Fruit fly (Drosophila melanogaster) whole organism, adult: ENCODE measurements around the gene CG3909.

Experiments used
- CG11617 ChIP-seq: fragments of 200-800 bp; sonication (Bioruptor generic); optimal IDR thresholded peaks from 2 replicates; lab custom pipeline; 2017; ENCODE audit warnings: mild to moderate bottlenecking, missing biosample characterization, missing genetic modification reagents, missing genetic modification characterization
- CG12768 ChIP-seq: fragments of 200-800 bp; sonication (Bioruptor generic); optimal IDR thresholded peaks from 2 replicates; lab custom pipeline; 2017; ENCODE audit warnings: missing biosample characterization, missing genetic modification characterization, mild to moderate bottlenecking, moderate library complexity, missing genetic modification reagents
- CG14711 ChIP-seq: fragments of 200-800 bp; sonication (Bioruptor generic); optimal IDR thresholded peaks from 2 replicates; lab custom pipeline; 2018; ENCODE audit warnings: missing biosample characterization, mild to moderate bottlenecking, missing genetic modification characterization, moderate library complexity
- CG1620 ChIP-seq: fragments of 200-800 bp; sonication (Bioruptor generic); optimal IDR thresholded peaks from 2 replicates; lab custom pipeline; 2016; ENCODE audit warnings: missing biosample characterization, missing genetic modification characterization
- CG33017 ChIP-seq: fragments of 200-800 bp; sonication (Bioruptor generic); optimal IDR thresholded peaks from 2 replicates; lab custom pipeline; 2018; ENCODE audit warnings: missing biosample characterization, mild to moderate bottlenecking, missing genetic modification characterization, moderate library complexity
- CG5204 ChIP-seq: fragments of 200-800 bp; sonication (Bioruptor generic); optimal IDR thresholded peaks from 2 replicates; lab custom pipeline; 2016; ENCODE audit warnings: missing biosample characterization, missing genetic modification characterization
- CG7045 ChIP-seq: fragments of 200-800 bp; sonication (Bioruptor generic); optimal IDR thresholded peaks from 2 replicates; lab custom pipeline; 2017; ENCODE audit warnings: missing biosample characterization, mild to moderate bottlenecking, missing genetic modification characterization
- CG7101 ChIP-seq: fragments of 200-800 bp; sonication (Bioruptor generic); optimal IDR thresholded peaks from 2 replicates; lab custom pipeline; 2018; ENCODE audit warnings: missing biosample characterization, mild to moderate bottlenecking, missing genetic modification characterization, moderate library complexity
- Clk ChIP-seq: fragments of 200-800 bp; sonication (Bioruptor generic); optimal IDR thresholded peaks from 2 replicates; lab custom pipeline; 2017; ENCODE audit warnings: missing biosample characterization, missing genetic modification characterization
- Crg-1 ChIP-seq: fragments of 200-800 bp; sonication (Bioruptor generic); optimal IDR thresholded peaks from 2 replicates; lab custom pipeline; 2016; ENCODE audit warnings: missing biosample characterization, missing genetic modification characterization
- Hr96 ChIP-seq: fragments of 200-800 bp; sonication (Bioruptor generic); optimal IDR thresholded peaks from 2 replicates; lab custom pipeline; 2016; ENCODE audit warnings: missing biosample characterization, missing genetic modification characterization
- Mnt ChIP-seq: fragments of 200-800 bp; sonication (Bioruptor generic); optimal IDR thresholded peaks from 2 replicates; lab custom pipeline; 2016; ENCODE audit warnings: missing biosample characterization, mild to moderate bottlenecking, missing genetic modification characterization
- bab1 ChIP-seq: fragments of 200-800 bp; sonication (Bioruptor generic); optimal IDR thresholded peaks from 3 replicates; lab custom pipeline; 2019; ENCODE audit warnings: missing biosample characterization, mild to moderate bottlenecking, missing genetic modification characterization, moderate library complexity
- cic ChIP-seq: fragments of 200-800 bp; sonication (Bioruptor generic); optimal IDR thresholded peaks from 2 replicates; lab custom pipeline; 2017; ENCODE audit warnings: missing biosample characterization, mild to moderate bottlenecking, missing genetic modification characterization, moderate library complexity
- cnc ChIP-seq, 2 experiments: fragments of >200 bp; optimal IDR thresholded peaks; 2 replicates each; lab custom pipeline; 2017
- kay ChIP-seq: fragments of 200-800 bp; sonication (Bioruptor generic); peaks from one replicate; lab custom pipeline; 2016; ENCODE audit warnings: missing biosample characterization, missing genetic modification characterization, borderline replicate concordance
- ovo ChIP-seq: fragments of 200-800 bp; sonication (Bioruptor generic); optimal IDR thresholded peaks from 2 replicates; lab custom pipeline; 2016; ENCODE audit warnings: missing biosample characterization, missing genetic modification characterization
- pad ChIP-seq: fragments of 200-800 bp; sonication (Bioruptor generic); optimal IDR thresholded peaks from 3 replicates; lab custom pipeline; 2017; ENCODE audit warnings: missing biosample characterization, missing genetic modification characterization, mild to moderate bottlenecking, moderate library complexity, missing genetic modification reagents
- tj ChIP-seq: fragments of 200-800 bp; sonication (Bioruptor generic); optimal IDR thresholded peaks from 3 replicates; lab custom pipeline; 2017; ENCODE audit warnings: missing biosample characterization, mild to moderate bottlenecking, missing genetic modification characterization, moderate library complexity
- toe ChIP-seq: fragments of 200-800 bp; sonication (Bioruptor generic); optimal IDR thresholded peaks from 2 replicates; lab custom pipeline; 2016; ENCODE audit warnings: missing biosample characterization, missing genetic modification characterization

CG3909 gene

DNA sequence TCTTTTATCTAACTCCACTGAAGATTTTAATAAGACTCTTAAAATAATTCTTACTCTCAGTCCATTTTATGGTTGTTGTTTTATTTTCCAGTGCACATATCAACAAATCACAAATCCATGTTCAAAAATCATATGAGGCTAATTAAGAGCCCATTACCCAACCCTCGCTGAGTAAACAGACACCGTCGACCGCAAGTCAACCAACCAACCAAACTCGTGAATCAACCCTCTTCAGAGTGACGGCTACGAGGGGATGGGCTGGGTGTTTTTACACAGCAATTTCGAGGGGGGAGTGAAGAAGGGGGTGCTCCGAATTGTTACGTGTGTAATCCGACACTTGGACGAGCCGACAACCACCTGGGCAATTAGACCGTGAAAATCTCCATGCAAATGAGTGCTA is 25.7 kb downstream of the CG3909 start:
- TF ChIP-seq tj (GFP tag; lab: Kevin White, UChicago) (no peak), toe (GFP tag; lab: Kevin White, UChicago) (no peak), CG12768 (GFP tag; lab: Kevin White, UChicago) (no peak), CG14711 (tag; lab: Kevin White, UChicago) (no peak), CG5204 (GFP tag; lab: Kevin White, UChicago) (no peak), ovo (no peak), cic (no peak), Clk (no peak), bab1 (GFP tag; lab: Kevin White, UChicago) (no peak), CG11617 (GFP tag; lab: Kevin White, UChicago) (no peak), Crg-1 (GFP tag; lab: Kevin White, UChicago) (no peak), cnc (optimal IDR thresholded peaks at IDR 0.05; lab: Kevin White, UChicago) (no peak), CG7101 (tag; lab: Kevin White, UChicago) (no peak), CG1620 (no peak), kay (GFP tag; lab: Kevin White, UChicago) (no peak), pad (GFP tag; lab: Kevin White, UChicago) (no peak), CG33017 (tag; lab: Kevin White, UChicago) (no peak), Hr96 (no peak), Mnt (GFP tag; lab: Kevin White, UChicago) (no peak)

- no peak for TF ChIP-seq Crg-1 (GFP tag; lab: Kevin White, UChicago)
- no peak for TF ChIP-seq bab1 (GFP tag; lab: Kevin White, UChicago)
- TF ChIP-seq CG5204 (GFP tag; lab: Kevin White, UChicago), result no peak
- no peak for TF ChIP-seq CG14711 (tag; lab: Kevin White, UChicago)
- TF ChIP-seq CG12768 (GFP tag; lab: Kevin White, UChicago), result no peak
- TF ChIP-seq kay (GFP tag; lab: Kevin White, UChicago), result no peak
- no peak for TF ChIP-seq CG1620
- no peak for TF ChIP-seq cnc (optimal IDR thresholded peaks at IDR 0.05; lab: Kevin White, UChicago)
- no peak for TF ChIP-seq cic
- no peak for TF ChIP-seq Mnt (GFP tag; lab: Kevin White, UChicago)
- TF ChIP-seq tj (GFP tag; lab: Kevin White, UChicago), result no peak
- no peak for TF ChIP-seq CG7045 (GFP tag; lab: Kevin White, UChicago)
- TF ChIP-seq Clk, result no peak
- TF ChIP-seq toe (GFP tag; lab: Kevin White, UChicago), result no peak
These were observed 27.1 kb downstream of the CG3909 start for dm6 chr3R:10070195-10070594.

dm6 chr3R:10070817-10071216 is 27.7 kb downstream of the CG3909 start, which contains the start of gene nerfin-2:
TSS of gene nerfin-2 (plus strand) at chr3R:10071117.
- TF ChIP-seq Hr96 (no peak), bab1 (GFP tag; lab: Kevin White, UChicago) (no peak), Crg-1 (GFP tag; lab: Kevin White, UChicago) (no peak), CG33017 (tag; lab: Kevin White, UChicago) (no peak), CG14711 (tag; lab: Kevin White, UChicago) (no peak), pad (GFP tag; lab: Kevin White, UChicago) (no peak), ovo (no peak)

- TF ChIP-seq CG33017 (tag; lab: Kevin White, UChicago), result peak; percentile 62
- TF ChIP-seq kay (GFP tag; lab: Kevin White, UChicago), result peak; percentile 7
- no peak for TF ChIP-seq tj (GFP tag; lab: Kevin White, UChicago)
- no peak for TF ChIP-seq CG14711 (tag; lab: Kevin White, UChicago)
- TF ChIP-seq cnc (optimal IDR thresholded peaks at IDR 0.05; lab: Kevin White, UChicago), result no peak
- peak; percentile 24 for TF ChIP-seq pad (GFP tag; lab: Kevin White, UChicago)
- peak; percentile 21 for TF ChIP-seq Hr96
- TF ChIP-seq CG11617 (GFP tag; lab: Kevin White, UChicago), result peak; percentile 47
- TF ChIP-seq cic, result peak; percentile 25
- TF ChIP-seq CG7101 (tag; lab: Kevin White, UChicago), result peak; percentile 49
- no peak for TF ChIP-seq toe (GFP tag; lab: Kevin White, UChicago)
- TF ChIP-seq Mnt (GFP tag; lab: Kevin White, UChicago), result no peak
- peak; percentile 35 for TF ChIP-seq CG12768 (GFP tag; lab: Kevin White, UChicago)
- no peak for TF ChIP-seq bab1 (GFP tag; lab: Kevin White, UChicago)
- no peak for TF ChIP-seq Clk
- TF ChIP-seq Crg-1 (GFP tag; lab: Kevin White, UChicago), result no peak
- TF ChIP-seq CG5204 (GFP tag; lab: Kevin White, UChicago), result peak; percentile 53
- TF ChIP-seq ovo, result no peak
- TF ChIP-seq CG1620, result no peak
- TF ChIP-seq CG7045 (GFP tag; lab: Kevin White, UChicago), result no peak
These were observed 32.3 kb downstream of the CG3909 start, which contains the start of gene Alp13 for dm6 chr3R:10075323-10075788. TSS of gene Alp13 (minus strand) at chr3R:10075373.

dm6 chr3R:10076665-10077064 is 33.6 kb downstream of the CG3909 start:
- TF ChIP-seq CG1620, result peak; percentile 19
- no peak for TF ChIP-seq CG11617 (GFP tag; lab: Kevin White, UChicago)
- no peak for TF ChIP-seq Clk
- no peak for TF ChIP-seq cnc (optimal IDR thresholded peaks at IDR 0.05; lab: Kevin White, UChicago)
- TF ChIP-seq pad (GFP tag; lab: Kevin White, UChicago), result peak; percentile 42
- no peak for TF ChIP-seq ovo
- TF ChIP-seq toe (GFP tag; lab: Kevin White, UChicago), result no peak
- peak; percentile 16 for TF ChIP-seq CG33017 (tag; lab: Kevin White, UChicago)
- no peak for TF ChIP-seq CG12768 (GFP tag; lab: Kevin White, UChicago)
- TF ChIP-seq CG7101 (tag; lab: Kevin White, UChicago), result peak; percentile 27
- TF ChIP-seq CG7045 (GFP tag; lab: Kevin White, UChicago), result no peak
- no peak for TF ChIP-seq tj (GFP tag; lab: Kevin White, UChicago)
- TF ChIP-seq cic, result no peak
- TF ChIP-seq bab1 (GFP tag; lab: Kevin White, UChicago), result peak; percentile 36
- no peak for TF ChIP-seq Hr96
- TF ChIP-seq Crg-1 (GFP tag; lab: Kevin White, UChicago), result peak; percentile 30
- TF ChIP-seq kay (GFP tag; lab: Kevin White, UChicago), result peak; percentile 74
- TF ChIP-seq Mnt (GFP tag; lab: Kevin White, UChicago), result peak; percentile 9
- no peak for TF ChIP-seq CG14711 (tag; lab: Kevin White, UChicago)
- TF ChIP-seq CG5204 (GFP tag; lab: Kevin White, UChicago), result no peak
